Fruit fly (Drosophila melanogaster) whole organism: ENCODE data around the gene CG34001.

Experiments
- CG8478 ChIP-seq: fragments of >200 bp; optimal IDR thresholded peaks from 2 replicates; lab custom pipeline; 2018; ENCODE audit warnings: inconsistent platforms
- EcR ChIP-seq, 2 experiments: fragments of >200 bp; optimal IDR thresholded peaks; 2 replicates each; lab custom pipeline; 2017; ENCODE audit warnings: missing biosample characterization in 2 of 2, missing genetic modification characterization in 2 of 2, missing genetic modification reagents in 2 of 2
- pan ChIP-seq: fragments of >200 bp; optimal IDR thresholded peaks from 2 replicates; lab custom pipeline; 2017
- psq ChIP-seq: fragments of >200 bp; optimal IDR thresholded peaks from 2 replicates; lab custom pipeline; 2017
- usp ChIP-seq: fragments of >200 bp; optimal IDR thresholded peaks from 2 replicates; lab custom pipeline; 2017; ENCODE audit warnings: missing biosample characterization, missing genetic modification characterization, mixed read lengths

DNA sequence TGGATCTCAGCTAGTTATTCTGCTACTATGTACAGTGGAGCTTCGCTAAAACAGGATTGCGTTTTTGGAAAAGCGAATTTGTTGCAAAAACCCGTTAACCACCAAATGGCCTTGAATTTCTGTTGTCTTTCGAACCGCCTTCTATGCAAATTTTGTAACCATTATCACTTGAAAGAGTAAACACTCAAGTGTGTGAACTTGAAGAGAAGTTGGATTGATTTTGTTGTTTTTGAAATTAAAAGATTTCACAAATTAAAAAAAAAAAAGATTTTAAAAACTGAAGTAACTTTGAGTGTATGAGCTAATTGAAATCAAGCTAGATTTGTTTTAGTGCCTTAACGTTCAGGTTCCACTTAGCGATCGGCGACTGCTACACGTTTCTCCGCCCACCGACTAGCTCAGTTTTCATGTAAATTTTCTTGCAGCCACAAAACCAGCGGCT lies 53.0 kb downstream of the CG34001 start:
- no peak for TF ChIP-seq psq (lab: Kevin White, UChicago)
- TF ChIP-seq CG8478 (lab: Kevin White, UChicago) = no peak
- no peak for TF ChIP-seq usp (GFP tag; lab: Kevin White, UChicago)
- no peak for TF ChIP-seq EcR (GFP tag; optimal IDR thresholded peaks at IDR 0.05; lab: Kevin White, UChicago)
- TF ChIP-seq pan = no peak
